Worm (Caenorhabditis elegans) whole organism, L3 larva: Measurements from ENCODE around the gene srh-16.

Experiments
- R02D3.7 ChIP-seq: fragments of 150-350 bp; optimal IDR thresholded peaks from 2 replicates; lab custom pipeline; 2014; ENCODE audit warnings: missing biosample characterization, missing genetic modification characterization
- ZK546.5 ChIP-seq: sonication (generic microtip); optimal IDR thresholded peaks from 2 replicates; lab custom pipeline; 2017; ENCODE audit warnings: missing biosample characterization, missing genetic modification characterization
- aly-2 ChIP-seq: fragments of 150-350 bp; optimal IDR thresholded peaks from 2 replicates; lab custom pipeline; 2014; ENCODE audit warnings: missing biosample characterization, missing genetic modification characterization
- ceh-16 ChIP-seq: sonication (generic microtip); optimal IDR thresholded peaks from 2 replicates; lab custom pipeline; 2017; ENCODE audit warnings: missing biosample characterization, missing genetic modification characterization
- ceh-9 ChIP-seq: sonication (generic microtip); optimal IDR thresholded peaks from 2 replicates; lab custom pipeline; 2018; ENCODE audit warnings: missing biosample characterization, missing genetic modification characterization
- daf-12 ChIP-seq: fragments of 150-350 bp; optimal IDR thresholded peaks from 2 replicates; lab custom pipeline; 2014; ENCODE audit warnings: missing biosample characterization, missing genetic modification reagents, missing genetic modification characterization
- egl-27 ChIP-seq: sonication (generic microtip); optimal IDR thresholded peaks from 4 replicates; lab custom pipeline; 2017; ENCODE audit warnings: missing biosample characterization, missing genetic modification reagents, missing genetic modification characterization
- egl-5 ChIP-seq: fragments of 150-350 bp; optimal IDR thresholded peaks from 2 replicates; lab custom pipeline; 2017; ENCODE audit warnings: missing biosample characterization, missing genetic modification reagents, missing genetic modification characterization, inconsistent platforms
- elt-1 ChIP-seq: fragments of 150-350 bp; optimal IDR thresholded peaks from 2 replicates; lab custom pipeline; 2014; ENCODE audit warnings: missing biosample characterization, missing genetic modification characterization
- elt-2 ChIP-seq: sonication (generic microtip); optimal IDR thresholded peaks from 2 replicates; lab custom pipeline; 2016; ENCODE audit warnings: missing genetic modification reagents, mild to moderate bottlenecking, missing genetic modification characterization, missing compliant biosample characterization
- elt-3 ChIP-seq, 3 experiments: fragments of 150-350 bp in 1 of 3; sonication (generic microtip) in 2 of 3; optimal IDR thresholded peaks; 2 replicates in 2 of 3; 4 replicates in 1 of 3; lab custom pipeline; 2014 to 2017; ENCODE audit warnings: missing biosample characterization in 3 of 3, missing genetic modification characterization in 3 of 3
- eor-1 ChIP-seq, 2 experiments: fragments of 150-350 bp; optimal IDR thresholded peaks; 2 replicates each; lab custom pipeline; 2014 to 2018; ENCODE audit warnings: missing biosample characterization in 2 of 2, missing genetic modification characterization in 2 of 2
- fkh-10 ChIP-seq: sonication (generic microtip); optimal IDR thresholded peaks from 2 replicates; lab custom pipeline; 2017; ENCODE audit warnings: missing biosample characterization, missing genetic modification reagents, missing genetic modification characterization
- fkh-2 ChIP-seq: fragments of 150-350 bp; optimal IDR thresholded peaks from 2 replicates; lab custom pipeline; 2014; ENCODE audit warnings: missing biosample characterization, missing genetic modification reagents, missing genetic modification characterization
- hmg-11 ChIP-seq: sonication (generic microtip); optimal IDR thresholded peaks from 2 replicates; lab custom pipeline; 2016; ENCODE audit warnings: missing genetic modification characterization, missing compliant biosample characterization
- lin-15B ChIP-seq: fragments of 150-350 bp; optimal IDR thresholded peaks from 2 replicates; lab custom pipeline; 2014; ENCODE audit warnings: missing biosample characterization, missing genetic modification characterization
- lin-39 ChIP-seq: fragments of 150-350 bp; optimal IDR thresholded peaks from 2 replicates; lab custom pipeline; 2018; ENCODE audit warnings: missing biosample characterization, missing genetic modification reagents, missing genetic modification characterization
- lsy-12 ChIP-seq: sonication (generic microtip); optimal IDR thresholded peaks from 2 replicates; lab custom pipeline; 2016; ENCODE audit warnings: mild to moderate bottlenecking, missing genetic modification characterization, missing compliant biosample characterization
- mml-1 ChIP-seq: fragments of 150-350 bp; sonication (generic microtip); optimal IDR thresholded peaks from 3 replicates; lab custom pipeline; 2014; ENCODE audit warnings: missing biosample characterization, missing genetic modification characterization
- nfya-1 ChIP-seq: sonication (generic microtip); optimal IDR thresholded peaks from 2 replicates; lab custom pipeline; 2017; ENCODE audit warnings: missing genetic modification characterization, mild to moderate bottlenecking, missing compliant biosample characterization, antibody characterized with exemption, moderate library complexity; ENCODE audit not compliant: insufficient read depth
- nhr-23 ChIP-seq: fragments of 150-350 bp; optimal IDR thresholded peaks from 2 replicates; lab custom pipeline; 2014; ENCODE audit warnings: missing biosample characterization, missing genetic modification reagents, missing genetic modification characterization
- nhr-237 ChIP-seq: fragments of 150-350 bp; optimal IDR thresholded peaks from 2 replicates; lab custom pipeline; 2014; ENCODE audit warnings: missing biosample characterization, missing genetic modification characterization
- nhr-25 ChIP-seq: sonication (generic microtip); optimal IDR thresholded peaks from 2 replicates; lab custom pipeline; 2017; ENCODE audit warnings: missing biosample characterization, missing genetic modification characterization
- nhr-28 ChIP-seq: fragments of 150-350 bp; optimal IDR thresholded peaks from 2 replicates; lab custom pipeline; 2014; ENCODE audit warnings: missing biosample characterization, missing genetic modification characterization
- nhr-43 ChIP-seq: sonication (generic microtip); optimal IDR thresholded peaks from 2 replicates; lab custom pipeline; 2016; ENCODE audit warnings: mild to moderate bottlenecking, missing genetic modification characterization, missing compliant biosample characterization; ENCODE audit not compliant: poor library complexity, severe bottlenecking
- nhr-67 ChIP-seq: fragments of 150-350 bp; optimal IDR thresholded peaks from 2 replicates; lab custom pipeline; 2014; ENCODE audit warnings: missing biosample characterization, missing genetic modification characterization
- nhr-76 ChIP-seq: fragments of 150-350 bp; sonication (generic microtip); optimal IDR thresholded peaks from 5 replicates; lab custom pipeline; 2014; ENCODE audit warnings: missing biosample characterization, missing genetic modification characterization
- nhr-77 ChIP-seq: fragments of 150-350 bp; optimal IDR thresholded peaks from 2 replicates; lab custom pipeline; 2014; ENCODE audit warnings: missing biosample characterization, missing genetic modification characterization
- pqm-1 ChIP-seq: fragments of 150-350 bp; optimal IDR thresholded peaks from 2 replicates; lab custom pipeline; 2017; ENCODE audit warnings: missing biosample characterization, missing genetic modification characterization, inconsistent platforms
- sea-2 ChIP-seq: fragments of 150-350 bp; sonication (generic microtip); optimal IDR thresholded peaks from 4 replicates; lab custom pipeline; 2014; ENCODE audit warnings: missing biosample characterization, missing genetic modification reagents, missing genetic modification characterization
- skn-1 ChIP-seq: fragments of 150-350 bp; optimal IDR thresholded peaks from 2 replicates; lab custom pipeline; 2014; ENCODE audit warnings: missing biosample characterization, missing genetic modification characterization
- snpc-4 ChIP-seq: fragments of 150-350 bp; optimal IDR thresholded peaks from 2 replicates; lab custom pipeline; 2014; ENCODE audit warnings: missing biosample characterization, missing genetic modification characterization
- unc-39 ChIP-seq: sonication (generic microtip); optimal IDR thresholded peaks from 4 replicates; lab custom pipeline; 2017; ENCODE audit warnings: missing biosample characterization, missing genetic modification characterization
- unc-62 ChIP-seq: fragments of 150-350 bp; sonication (generic microtip); optimal IDR thresholded peaks from 4 replicates; lab custom pipeline; 2014; ENCODE audit warnings: missing biosample characterization, missing genetic modification reagents, missing genetic modification characterization
- ztf-4 ChIP-seq: fragments of 150-350 bp; optimal IDR thresholded peaks from 2 replicates; lab custom pipeline; 2014; ENCODE audit warnings: missing biosample characterization, missing genetic modification characterization

The srh-16 gene

DNA sequence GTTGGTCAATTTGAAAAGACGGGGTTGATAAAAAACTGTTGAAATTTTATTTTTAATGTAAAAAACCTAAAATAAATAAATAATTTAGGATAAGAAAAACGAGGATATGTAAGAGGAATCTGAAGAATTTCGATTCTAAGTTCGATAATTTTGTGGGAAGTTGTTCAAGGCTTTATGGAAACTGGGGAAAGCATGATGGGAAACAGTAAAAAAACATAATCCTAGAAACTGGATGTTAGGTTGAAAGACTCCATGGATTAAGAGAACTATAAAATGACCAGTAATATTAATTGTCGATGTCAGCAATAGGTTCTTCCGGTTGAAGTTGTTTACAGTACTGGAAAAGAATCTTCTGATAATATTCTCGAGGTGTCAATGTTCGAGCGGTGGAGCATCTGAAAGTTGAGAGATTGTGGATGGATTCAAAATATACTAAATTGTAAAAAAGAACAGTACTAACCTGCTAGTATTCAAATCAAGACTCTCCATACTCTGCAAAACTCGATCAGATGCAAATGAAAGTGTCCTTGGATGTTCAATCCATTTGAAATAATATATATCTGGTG, 28.7 kb downstream of the srh-16 start:
- TF ChIP-seq pqm-1 (tag; lab: Kevin White, UChicago) (no peak), lsy-12 (peak; percentile 29), snpc-4 (tag; lab: Kevin White, UChicago) (no peak), unc-62 (GFP tag; lab: Kevin White, UChicago) (no peak), nhr-43 (tag; lab: Kevin White, UChicago) (peak; percentile 59), aly-2 (tag; lab: Kevin White, UChicago) (no peak), ceh-16 (tag; lab: Kevin White, UChicago) (no peak), elt-3 (tag; optimal IDR thresholded peaks at IDR 0.05; lab: Kevin White, UChicago) (no peak)
- TF ChIP-seq, all 47 proteins: peak for 2

DNA sequence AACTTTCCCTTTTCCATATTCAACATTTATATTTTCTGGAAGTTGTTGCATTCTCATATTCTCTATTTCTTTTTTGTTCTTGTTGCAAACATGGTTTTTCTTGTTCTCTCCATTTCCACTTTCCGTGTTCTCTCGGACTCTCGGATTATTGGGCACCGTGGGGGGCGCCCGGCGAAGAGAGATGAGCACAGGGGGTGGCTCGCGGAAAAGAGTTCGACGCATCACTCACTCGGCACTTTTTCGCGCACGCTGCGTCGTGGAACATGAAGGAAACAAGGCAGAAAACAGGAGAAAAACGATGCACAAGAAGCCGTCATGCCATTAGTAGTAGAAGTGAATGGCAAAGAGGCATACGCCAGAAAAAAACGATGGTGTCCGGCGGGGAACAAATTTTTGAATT, 35.0 kb downstream of the srh-16 start:
- TF ChIP-seq lin-39 (tag; lab: Kevin White, UChicago) (peak; percentile 56), nfya-1 (peak; percentile 22), nhr-43 (tag; lab: Kevin White, UChicago) (no peak), hmg-11 (tag; lab: Kevin White, UChicago) (peak; percentile 3)
- TF ChIP-seq, all 47 proteins: peak for 3

DNA sequence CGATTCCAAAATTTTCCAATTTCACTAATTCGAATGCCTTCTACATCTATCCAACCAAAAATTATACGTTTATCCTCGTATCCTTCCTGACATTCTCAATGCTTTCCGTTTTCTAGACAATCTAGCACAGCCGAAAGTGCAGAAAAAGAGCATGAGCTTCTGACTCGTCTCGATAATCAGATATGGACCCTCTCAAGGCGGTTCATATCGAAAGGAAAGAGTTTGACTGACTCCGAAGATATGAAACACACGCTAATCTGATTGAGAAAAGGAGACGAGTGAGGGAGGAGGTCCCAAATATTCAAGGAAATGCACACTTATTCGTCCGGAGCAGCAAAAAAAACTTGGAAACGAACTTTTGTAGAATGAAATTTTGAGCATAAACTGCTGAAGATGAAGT, 37.5 kb downstream of the srh-16 start:
- TF ChIP-seq elt-1 = peak; percentile 57
- no peak for TF ChIP-seq snpc-4 (tag; lab: Kevin White, UChicago)

DNA sequence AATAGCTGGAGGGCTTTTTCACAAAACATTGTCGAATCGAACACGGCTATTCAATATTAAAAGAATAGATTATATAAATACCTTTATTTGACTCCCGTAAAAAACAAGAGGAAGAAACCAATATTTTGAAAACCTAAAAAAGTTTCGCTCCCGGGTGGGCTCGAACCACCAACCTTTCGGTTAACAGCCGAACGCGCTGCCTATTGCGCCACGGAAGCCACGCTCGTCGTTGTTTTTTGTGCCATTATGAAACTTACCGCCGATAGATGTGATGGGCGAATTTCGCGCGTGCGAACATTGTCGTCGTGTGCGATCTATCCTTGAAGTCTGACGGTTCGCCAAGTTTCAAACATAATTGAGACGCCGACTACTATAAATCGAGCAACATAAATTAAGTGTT, 40.2 kb downstream of the srh-16 start:
- TF ChIP-seq nfya-1 (peak; percentile 32), lsy-12 (peak; percentile 38), nhr-43 (tag; lab: Kevin White, UChicago) (no peak), lin-39 (tag; lab: Kevin White, UChicago) (peak; percentile 43), elt-2 (tag; lab: Kevin White, UChicago) (peak; percentile 11), hmg-11 (tag; lab: Kevin White, UChicago) (peak; percentile 61)

DNA sequence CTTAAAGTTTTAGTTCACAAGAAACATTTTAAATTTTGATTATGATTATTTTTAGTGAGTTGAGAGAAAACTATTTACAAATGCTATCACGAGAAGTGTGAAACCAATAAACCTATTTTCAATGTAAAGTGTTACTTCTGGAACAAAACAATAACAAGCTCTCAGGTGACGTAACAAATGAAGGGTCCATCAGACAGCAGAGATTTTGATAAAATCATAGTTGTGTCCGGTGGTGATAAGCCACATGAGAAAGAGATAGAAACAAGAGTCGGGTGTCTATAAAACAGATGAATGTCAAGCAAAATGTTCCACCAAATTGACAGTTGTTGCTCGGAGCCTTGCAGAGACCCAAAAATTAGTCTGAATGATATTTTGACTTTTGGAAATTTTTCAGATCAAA, 42.7 kb downstream of the srh-16 start:
- TF ChIP-seq eor-1 (tag; optimal IDR thresholded peaks at IDR 0.05; lab: Kevin White, UChicago) (no peak), egl-5 (tag; lab: Kevin White, UChicago) (peak; percentile 78)

DNA sequence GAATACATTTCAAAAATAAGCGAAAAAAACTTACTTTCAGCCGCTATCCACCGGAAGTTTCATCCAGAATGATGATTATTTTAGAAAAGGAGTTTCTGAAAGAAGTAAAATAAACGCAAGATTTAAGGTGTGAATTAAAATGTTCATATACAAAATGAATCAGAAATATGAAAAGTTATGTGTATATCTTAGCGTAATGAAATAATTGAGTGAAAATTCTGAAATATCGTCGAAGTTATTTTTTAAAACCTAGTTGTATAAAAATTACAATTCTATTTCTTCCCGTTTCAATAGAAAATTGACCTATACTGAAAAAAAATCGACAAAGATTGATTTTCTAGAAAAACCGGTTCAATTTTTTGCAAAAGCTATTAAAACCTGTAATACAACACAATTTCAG, 46.2 kb downstream of the srh-16 start, which contains the start of gene twk-13:
TSS of gene twk-13 (minus strand) at position 101 of the 400 bp plus-strand sequence.
- no peak for TF ChIP-seq pqm-1 (tag; lab: Kevin White, UChicago)
- no peak for TF ChIP-seq nhr-43 (tag; lab: Kevin White, UChicago)
- TF ChIP-seq eor-1 (tag; optimal IDR thresholded peaks at IDR 0.05; lab: Kevin White, UChicago) = no peak
- no peak for TF ChIP-seq elt-1
- TF ChIP-seq lsy-12 = no peak
- no peak for TF ChIP-seq unc-62 (GFP tag; lab: Kevin White, UChicago)
- no peak for TF ChIP-seq nhr-77
- no peak for TF ChIP-seq R02D3.7 (tag; lab: Kevin White, UChicago)
- no peak for TF ChIP-seq ceh-9 (tag; lab: Kevin White, UChicago)

DNA sequence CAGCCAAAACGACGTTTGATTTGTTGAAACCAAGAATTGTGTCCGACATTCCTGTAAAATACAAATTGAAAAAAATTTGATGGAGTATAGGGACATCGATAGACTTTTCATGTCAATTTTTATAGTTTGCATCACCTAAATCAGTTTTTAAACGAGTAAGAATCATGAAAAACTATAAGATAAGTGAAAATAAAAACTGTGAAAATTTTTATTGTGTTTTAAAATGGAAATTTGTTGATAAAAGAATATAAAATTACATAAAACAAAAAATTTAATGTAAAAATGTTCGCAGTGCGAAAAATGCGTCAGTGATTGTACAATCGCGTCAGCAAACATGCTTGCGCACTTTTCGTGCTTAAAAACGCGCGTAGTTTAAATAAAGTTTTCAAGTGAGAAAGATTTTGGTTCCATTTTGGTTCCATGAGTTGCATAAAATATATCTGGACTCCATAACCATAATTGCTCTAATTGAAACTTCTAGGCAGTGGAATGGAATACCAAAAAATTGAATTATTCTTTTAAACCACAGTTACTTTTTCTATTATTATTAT, 51.8 kb downstream of the srh-16 start, which contains the start of gene tomm-20:
TSS of gene tomm-20 (minus strand) at position 51 of the 551 bp plus-strand sequence.
- no peak for TF ChIP-seq fkh-2 (tag; lab: Kevin White, UChicago)
- TF ChIP-seq eor-1 (tag; optimal IDR thresholded peaks at IDR 0.05; lab: Kevin White, UChicago) = no peak
- TF ChIP-seq daf-12 (tag; lab: Kevin White, UChicago) = no peak
- TF ChIP-seq nhr-25 (tag; lab: Kevin White, UChicago) = peak; percentile 87
- TF ChIP-seq pqm-1 (tag; lab: Kevin White, UChicago) = peak; percentile 70
- TF ChIP-seq unc-62 (GFP tag; lab: Kevin White, UChicago) = no peak
- no peak for TF ChIP-seq nhr-237 (tag; lab: Kevin White, UChicago)
- TF ChIP-seq R02D3.7 (tag; lab: Kevin White, UChicago) = peak; percentile 87
- TF ChIP-seq ZK546.5 (tag; lab: Kevin White, UChicago) = peak; percentile 32
- TF ChIP-seq egl-27 (tag; lab: Kevin White, UChicago) = peak; percentile 36
- no peak for TF ChIP-seq ceh-9 (tag; lab: Kevin White, UChicago)
- no peak for TF ChIP-seq nhr-67 (tag; lab: Kevin White, UChicago)
- peak; percentile 49 for TF ChIP-seq ztf-4
- peak; percentile 69 for TF ChIP-seq elt-2 (tag; lab: Kevin White, UChicago)
- peak; percentile 91 for TF ChIP-seq nfya-1
- TF ChIP-seq fkh-10 = peak; percentile 66
- no peak for TF ChIP-seq sea-2
- peak; percentile 88 for TF ChIP-seq lin-15B
- TF ChIP-seq nhr-28 (tag; lab: Kevin White, UChicago) = peak; percentile 58
- TF ChIP-seq skn-1 (tag; lab: Kevin White, UChicago) = peak; percentile 60
- peak; percentile 97 for TF ChIP-seq nhr-23
- TF ChIP-seq lin-39 (tag; lab: Kevin White, UChicago) = peak; percentile 66
- no peak for TF ChIP-seq nhr-76 (tag; lab: Kevin White, UChicago)
- TF ChIP-seq ceh-16 (tag; lab: Kevin White, UChicago) = no peak
- TF ChIP-seq unc-39 (tag; lab: Kevin White, UChicago) = peak; percentile 19
- peak; percentile 57 for TF ChIP-seq aly-2 (tag; lab: Kevin White, UChicago)
- no peak for TF ChIP-seq mml-1 (tag; lab: Kevin White, UChicago)
- TF ChIP-seq nhr-43 (tag; lab: Kevin White, UChicago) = peak; percentile 95
